Fruit fly (Drosophila melanogaster): ENCODE measurements around the gene CG34428.

CG34428 gene

DNA sequence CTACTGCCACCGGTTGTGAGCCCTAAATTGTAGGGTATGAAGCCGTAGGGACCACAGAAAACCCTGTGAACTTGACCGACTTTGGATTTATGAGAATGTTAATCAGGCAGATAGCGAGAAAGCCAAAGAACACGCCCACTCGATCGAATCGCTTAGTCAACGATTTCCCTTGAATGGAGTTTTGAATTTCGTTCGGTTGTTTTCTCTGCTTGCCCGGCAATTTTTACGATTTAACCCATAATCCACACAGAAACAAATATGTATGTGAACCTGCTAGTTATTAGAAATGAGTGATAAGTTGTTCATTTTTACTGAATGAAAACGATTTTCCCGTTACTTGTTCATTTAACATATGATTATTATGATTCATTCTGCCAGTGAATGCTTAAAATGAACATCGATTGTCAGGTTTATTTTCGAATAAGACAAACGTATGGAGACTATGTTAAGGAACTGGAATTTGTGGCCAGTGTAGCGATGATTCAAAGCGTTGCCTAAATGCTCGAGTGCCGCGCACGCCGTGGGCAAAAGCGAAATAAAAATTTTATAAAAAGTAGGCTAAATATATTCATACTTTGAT is 31.4 kb upstream of the CG34428 start:
- peak; percentile 25 for TF ChIP-seq CG17801 (GFP tag; optimal IDR thresholded peaks at IDR 0.05; ENCODE audit: partially characterized antibody)

DNA sequence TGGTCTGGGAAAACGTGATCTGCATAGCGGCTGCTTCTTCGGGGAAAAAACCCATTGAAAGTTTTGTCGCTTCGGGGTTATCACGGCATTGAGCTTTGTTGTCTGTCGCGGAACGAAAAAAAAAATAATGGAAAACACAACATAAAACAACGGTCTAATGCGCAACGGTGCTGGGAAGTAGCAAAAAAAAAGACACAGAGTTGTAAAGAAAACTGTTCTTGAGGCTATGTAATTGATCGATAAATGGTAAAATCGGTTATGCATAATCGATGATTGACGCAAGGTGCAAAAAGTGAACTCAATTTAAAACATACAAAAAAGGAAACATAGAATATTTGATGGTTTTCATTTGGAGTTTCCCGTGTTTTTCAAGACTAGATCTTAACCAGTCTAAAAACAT is 30.2 kb upstream of the CG34428 start:
- no peak for TF ChIP-seq CG17801 (GFP tag; optimal IDR thresholded peaks at IDR 0.05; ENCODE audit: partially characterized antibody)

DNA sequence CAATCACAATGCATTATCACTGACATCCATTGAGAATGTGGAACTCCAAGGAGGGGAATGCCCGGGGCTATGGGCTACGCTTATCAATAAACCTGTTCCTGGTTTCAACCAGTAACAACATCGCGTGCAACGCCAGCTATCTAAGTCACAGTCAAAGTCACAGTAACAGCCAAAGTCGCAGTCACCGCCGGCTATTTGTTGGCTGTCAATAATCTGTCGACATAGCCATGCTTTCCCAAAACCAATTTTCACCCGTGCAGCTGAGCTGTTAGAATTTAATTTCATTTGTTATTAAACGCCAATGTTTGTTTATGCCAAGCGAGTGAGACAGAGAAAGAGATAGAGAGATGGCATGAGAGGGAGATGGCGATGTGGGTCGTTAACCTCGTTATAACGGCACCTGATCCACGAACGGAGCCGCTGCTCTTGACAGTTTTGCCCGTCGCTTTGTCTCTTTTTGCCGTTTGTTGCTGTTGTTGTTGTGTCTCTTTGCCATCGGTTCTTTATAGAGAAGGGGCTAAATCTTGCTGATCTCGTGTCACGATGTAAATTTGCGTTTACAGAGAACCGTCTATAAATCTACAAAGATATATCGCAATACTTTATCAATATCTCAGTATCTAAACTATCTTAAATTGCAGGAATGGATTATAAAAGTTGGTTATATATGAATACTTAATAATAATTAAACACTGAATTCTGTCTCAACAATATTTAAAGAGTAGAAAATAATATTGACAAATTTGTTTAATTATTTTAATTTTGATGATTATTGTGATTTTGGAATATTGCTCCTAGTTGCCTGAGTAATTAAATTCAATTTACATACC is 29.3 kb upstream of the CG34428 start:
- TF ChIP-seq CG17801 (GFP tag; optimal IDR thresholded peaks at IDR 0.05; ENCODE audit: partially characterized antibody) = no peak

DNA sequence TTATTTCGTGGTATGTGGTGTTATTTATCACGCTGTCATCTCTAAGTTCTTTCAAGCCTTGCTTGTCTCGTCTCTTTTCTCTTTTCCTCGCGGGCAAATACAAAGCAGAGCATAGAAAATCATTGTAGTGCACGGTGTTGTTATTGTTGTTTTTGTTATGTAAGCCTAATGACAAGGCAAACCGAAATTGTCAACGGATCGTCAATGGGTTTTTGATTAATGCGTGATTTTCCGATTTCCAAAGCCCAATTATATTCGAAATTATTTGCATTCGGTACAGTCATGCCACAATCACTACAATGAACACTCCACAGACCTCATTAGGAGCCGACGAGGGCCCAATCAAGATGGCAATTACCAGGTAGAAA is 28.7 kb upstream of the CG34428 start:
- TF ChIP-seq CG17801 (GFP tag; optimal IDR thresholded peaks at IDR 0.05; ENCODE audit: partially characterized antibody) = no peak

DNA sequence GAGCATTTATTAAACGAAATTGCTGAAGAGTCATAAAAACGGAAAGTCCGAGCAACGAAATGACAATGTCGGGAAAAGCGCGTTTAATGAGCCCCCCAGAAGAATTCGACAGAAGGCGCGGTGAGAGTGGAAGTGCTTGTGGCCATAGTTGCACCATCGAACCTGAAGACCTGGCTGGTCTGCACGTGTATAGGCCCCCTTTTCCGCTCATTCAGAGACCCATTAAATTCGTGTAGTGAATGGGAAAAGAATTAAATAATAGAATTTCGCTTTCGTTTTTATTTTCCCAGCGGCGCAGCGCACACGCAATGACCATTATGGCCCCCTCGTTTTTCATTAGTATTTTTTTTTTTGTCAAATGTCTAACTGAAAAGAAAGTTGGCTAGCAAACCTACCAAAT is 28.2 kb upstream of the CG34428 start:
- no peak for TF ChIP-seq CG17801 (GFP tag; optimal IDR thresholded peaks at IDR 0.05; ENCODE audit: partially characterized antibody)

DNA sequence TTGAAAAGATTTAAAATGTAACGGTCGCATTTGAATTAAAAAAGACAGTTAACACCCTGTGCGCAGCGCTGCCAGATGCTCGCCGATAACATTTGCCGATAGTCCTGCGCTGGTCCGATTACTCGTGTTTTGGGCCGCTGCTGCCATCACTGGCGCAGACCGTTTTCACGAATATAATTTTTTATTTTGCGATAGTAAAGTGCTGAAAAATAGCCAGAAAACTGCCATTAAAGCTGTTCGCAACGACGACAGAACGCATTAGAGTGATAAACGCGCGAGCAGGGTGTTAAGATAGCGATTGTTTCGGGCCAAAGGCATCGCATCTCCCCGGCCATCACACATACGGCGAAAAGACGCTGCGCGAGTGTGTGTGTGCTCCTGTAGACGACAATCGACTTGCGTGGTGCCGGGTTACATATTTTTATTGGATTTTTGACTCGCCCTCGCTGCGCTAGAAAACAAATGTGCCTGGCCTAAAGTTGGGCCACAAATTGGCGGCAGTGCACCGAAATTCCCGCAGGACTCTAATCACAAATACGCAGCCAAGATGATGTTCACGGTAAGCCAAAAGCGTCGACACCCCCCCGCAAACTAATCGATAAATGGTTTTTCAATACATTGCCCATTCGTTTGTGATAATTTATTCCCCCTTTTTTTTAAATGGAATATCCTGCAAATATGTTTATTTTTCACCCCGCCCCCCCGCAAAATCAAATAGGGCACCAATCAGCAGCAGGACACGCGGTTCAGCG is 24.7 kb upstream of the CG34428 start, which contains the start of gene Srrm1:
Gene Srrm1 (plus strand): TSS at position 116 of the 752 bp plus-strand sequence.
- no peak for TF ChIP-seq CG17801 (GFP tag; optimal IDR thresholded peaks at IDR 0.05; ENCODE audit: partially characterized antibody)

DNA sequence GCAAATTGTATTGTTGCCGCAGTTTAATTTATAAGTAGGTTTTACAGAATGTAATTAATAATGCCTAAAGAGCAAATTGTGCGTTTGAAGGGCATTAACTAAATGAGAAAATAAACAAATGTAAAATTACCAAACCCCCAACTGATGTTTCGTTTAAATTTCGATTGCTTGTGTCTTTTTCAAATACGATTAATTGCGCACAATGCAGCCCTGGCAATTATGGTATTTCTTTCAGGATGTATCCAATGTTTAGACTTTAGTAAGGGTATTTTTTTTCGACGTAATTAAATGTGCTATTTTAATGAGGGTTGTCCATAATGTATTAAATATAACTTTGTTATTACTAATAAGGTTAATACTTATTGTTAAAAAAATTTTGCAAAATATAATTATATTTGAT is 20.7 kb upstream of the CG34428 start:
- no peak for TF ChIP-seq CG17801 (GFP tag; optimal IDR thresholded peaks at IDR 0.05; ENCODE audit: partially characterized antibody)

DNA sequence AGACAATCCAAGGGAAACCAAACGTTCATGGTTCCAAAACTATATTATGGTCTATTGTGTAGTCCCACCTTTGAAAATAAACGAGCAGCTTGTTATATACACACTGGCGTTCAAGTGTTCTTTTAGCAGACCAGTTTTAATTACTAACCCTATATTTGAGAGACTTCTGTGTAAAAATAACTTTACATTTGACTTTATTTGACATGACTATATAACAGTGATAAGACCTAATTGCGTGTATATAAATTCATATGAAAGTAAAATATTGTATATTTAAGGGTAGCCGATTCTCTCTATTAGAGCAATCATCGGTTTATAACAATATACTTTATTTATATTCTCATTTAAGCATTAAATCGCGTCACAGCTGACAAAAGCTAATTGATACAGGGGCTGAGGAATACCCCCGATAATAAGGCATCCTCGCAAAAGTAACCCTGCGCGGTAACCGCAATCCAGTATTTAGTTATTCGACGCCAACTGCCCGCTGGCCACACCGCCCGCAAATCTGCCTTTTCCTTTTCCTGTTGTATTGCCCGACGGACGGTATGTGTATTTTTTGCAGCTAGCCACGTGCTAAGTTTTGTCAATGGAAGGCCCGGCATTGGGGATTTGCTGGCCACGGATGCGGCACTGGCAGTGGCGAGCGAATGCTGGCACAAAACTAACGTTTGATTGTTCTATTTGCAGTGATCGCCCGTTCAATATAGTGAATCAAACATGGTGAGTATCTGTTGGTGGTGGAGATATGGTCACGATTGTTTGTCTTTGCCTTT is 20.1 kb upstream of the CG34428 start, which contains the start of gene RpS4:
Gene RpS4 (plus strand): TSS at position 465 of the 776 bp plus-strand sequence.
- TF ChIP-seq CG17801 (GFP tag; optimal IDR thresholded peaks at IDR 0.05; ENCODE audit: partially characterized antibody) = peak; percentile 86

DNA sequence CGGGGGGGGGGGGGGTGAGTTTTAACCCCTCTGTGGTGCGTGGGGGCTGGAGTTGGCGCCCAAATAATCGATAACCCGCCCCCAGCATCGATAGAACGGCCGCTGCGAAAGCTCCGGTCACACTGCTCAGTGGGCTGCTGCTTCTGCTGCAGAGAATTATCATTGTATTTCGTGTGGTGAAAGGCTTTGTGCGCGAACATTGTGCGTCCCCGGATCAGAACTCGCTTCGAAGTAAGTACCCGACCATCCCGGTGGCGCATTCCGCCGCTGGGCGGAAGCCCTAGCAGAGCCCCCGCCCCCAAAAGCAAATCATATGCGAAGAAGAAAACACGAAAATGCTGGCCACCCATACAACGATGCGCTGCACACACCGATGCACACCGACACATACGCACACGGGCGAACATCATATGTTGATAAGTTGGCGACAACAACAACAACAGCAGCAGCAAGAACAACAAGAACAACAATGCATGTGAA is 17.2 kb upstream of the CG34428 start, which contains the start of gene Syx13:
Gene Syx13 (plus strand): TSS at position 100 of the 480 bp plus-strand sequence.
- no peak for TF ChIP-seq CG17801 (GFP tag; optimal IDR thresholded peaks at IDR 0.05; ENCODE audit: partially characterized antibody)

DNA sequence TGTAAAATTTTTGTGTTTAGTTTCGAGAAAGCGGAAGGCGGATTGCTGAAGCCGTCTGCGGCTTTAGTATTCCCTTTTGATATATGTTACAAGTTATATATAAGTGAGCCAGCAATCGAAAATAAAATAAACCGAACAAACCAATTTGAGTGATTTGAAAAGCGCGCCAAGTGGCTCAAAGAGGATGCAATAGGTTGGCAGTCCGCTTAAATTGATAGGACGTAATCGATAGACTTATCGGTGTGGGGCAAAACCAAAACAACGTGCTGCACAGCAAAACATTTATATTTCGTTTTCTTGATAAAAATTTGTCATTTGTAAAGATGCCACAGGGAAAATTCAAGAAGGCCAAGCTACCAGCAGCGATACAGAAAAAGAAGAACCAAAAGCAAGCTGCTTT is 14.8 kb upstream of the CG34428 start, which contains the start of gene CG11279:
Gene CG11279 (plus strand): TSS at position 220 of the 400 bp plus-strand sequence.
- TF ChIP-seq CG17801 (GFP tag; optimal IDR thresholded peaks at IDR 0.05; ENCODE audit: partially characterized antibody) = peak; percentile 16

DNA sequence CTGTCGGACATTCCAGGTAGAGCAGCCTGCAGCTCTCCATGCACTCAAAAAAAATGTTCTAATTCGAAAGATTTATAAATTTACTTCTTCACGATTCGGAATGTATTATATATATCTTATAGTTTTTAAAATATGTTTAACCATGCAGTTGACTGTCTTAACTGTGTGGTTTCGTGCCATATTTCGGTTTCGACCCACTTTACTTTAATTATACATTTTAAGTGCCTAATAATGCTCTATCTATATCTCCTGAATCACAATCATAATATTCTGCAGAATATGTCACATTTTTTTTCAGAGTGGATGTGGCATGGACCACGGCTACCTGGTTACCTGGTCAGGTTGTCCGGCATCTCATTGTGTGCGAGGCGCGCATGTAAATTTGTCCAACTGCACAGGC is 11.9 kb upstream of the CG34428 start:
- no peak for TF ChIP-seq CG17801 (GFP tag; optimal IDR thresholded peaks at IDR 0.05; ENCODE audit: partially characterized antibody)

DNA sequence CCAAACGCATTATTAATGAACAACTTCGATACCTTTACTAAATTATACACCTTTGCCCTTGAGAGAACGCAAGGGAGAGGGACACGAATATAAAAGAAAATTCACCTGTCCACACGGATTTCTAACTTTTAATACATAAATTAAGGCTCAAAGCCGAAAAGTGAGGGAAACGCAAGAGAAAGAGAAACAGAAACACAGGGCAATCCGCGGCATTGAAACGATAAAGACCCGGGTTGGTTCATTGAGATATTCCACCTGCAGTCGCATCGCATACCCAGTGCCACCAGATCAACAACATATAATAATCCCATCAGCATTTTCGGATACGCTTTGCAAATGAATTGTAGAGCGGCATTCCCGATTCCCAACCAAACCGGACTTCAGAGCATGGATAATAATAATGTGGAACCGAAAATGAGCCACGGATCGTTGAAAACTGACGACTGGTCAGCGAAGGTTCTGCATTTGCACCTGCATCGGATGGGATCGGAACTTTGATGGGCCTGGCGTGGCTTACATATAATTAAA is 10.8 kb upstream of the CG34428 start:
- no peak for TF ChIP-seq CG17801 (GFP tag; optimal IDR thresholded peaks at IDR 0.05; ENCODE audit: partially characterized antibody)

DNA sequence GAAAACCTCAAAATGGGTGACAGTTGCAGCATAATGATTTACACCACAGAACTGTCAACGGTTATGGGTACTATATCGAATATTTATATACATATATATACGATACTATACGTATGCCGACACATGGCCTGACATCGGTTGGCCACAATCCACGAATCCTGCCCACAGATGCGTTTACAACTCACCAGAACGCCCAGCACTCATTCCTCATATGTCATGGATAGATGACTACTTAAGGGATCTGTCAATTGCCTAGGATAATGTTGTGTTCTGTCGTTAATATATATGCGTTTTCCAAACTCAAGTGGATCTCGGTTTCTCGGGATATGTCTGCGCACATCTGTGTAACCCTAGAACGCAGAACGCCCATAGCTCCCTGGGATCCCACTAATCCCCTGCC is 3.1 kb upstream of the CG34428 start:
- TF ChIP-seq CG17801 (GFP tag; optimal IDR thresholded peaks at IDR 0.05; ENCODE audit: partially characterized antibody) = no peak

DNA sequence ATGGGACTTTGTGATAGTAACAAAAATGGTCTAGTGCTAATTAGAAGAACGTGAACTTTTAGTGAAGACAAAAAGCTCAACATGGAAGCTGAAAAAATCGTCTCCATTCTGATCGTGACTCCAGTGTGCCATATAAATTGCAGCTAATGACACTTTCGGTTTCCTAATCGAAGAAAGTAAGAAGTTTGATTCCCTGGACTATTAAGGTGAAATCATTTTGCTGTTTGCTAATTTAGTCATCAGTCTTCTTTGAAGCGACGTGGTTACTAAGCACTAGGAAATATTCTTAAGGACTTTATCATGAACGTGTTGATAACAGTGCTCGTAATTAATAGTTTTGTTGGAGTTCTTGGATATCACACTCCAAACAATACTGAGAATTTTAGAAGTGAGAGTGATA is 1.2 kb downstream of the CG34428 start, which contains the start of gene CG34429:
Gene CG34429 (plus strand): TSS at position 301 of the 400 bp plus-strand sequence.
- no peak for TF ChIP-seq CG17801 (GFP tag; optimal IDR thresholded peaks at IDR 0.05; ENCODE audit: partially characterized antibody)

Measured in ovary, adult (tissue).